Fruit fly (Drosophila melanogaster) whole organism, wandering third instar larva: ENCODE data around the gene Cyp4g15.

ENCODE experiments used
- Abd-B ChIP-seq: fragments of >200 bp; optimal IDR thresholded peaks from 2 replicates; lab custom pipeline; 2017; ENCODE audit warnings: missing biosample characterization, missing genetic modification characterization
- CG32264 ChIP-seq: fragments of 200-800 bp; sonication (Bioruptor generic); optimal IDR thresholded peaks from 2 replicates; lab custom pipeline; 2016; ENCODE audit warnings: missing biosample characterization, missing genetic modification characterization
- CG9705 ChIP-seq: fragments of 200-800 bp; sonication (Bioruptor generic); optimal IDR thresholded peaks from 2 replicates; lab custom pipeline; 2018; ENCODE audit warnings: missing biosample characterization, mild to moderate bottlenecking, missing genetic modification characterization
- CrebA ChIP-seq: fragments of 200-800 bp; sonication (Bioruptor generic); optimal IDR thresholded peaks from 2 replicates; lab custom pipeline; 2016; ENCODE audit warnings: missing biosample characterization, mild to moderate bottlenecking, missing genetic modification characterization, borderline replicate concordance
- Dfd ChIP-seq: fragments of >200 bp; optimal IDR thresholded peaks from 2 replicates; lab custom pipeline; 2017; ENCODE audit warnings: missing biosample characterization, missing genetic modification characterization
- Dif ChIP-seq: fragments of 200-275, 200-300 bp; sonication (Bioruptor generic); optimal IDR thresholded peaks from 2 replicates; lab custom pipeline; 2018; ENCODE audit warnings: missing biosample characterization, missing genetic modification characterization; ENCODE audit not compliant: partially characterized antibody
- GATAd ChIP-seq: sonication (Bioruptor generic); optimal IDR thresholded peaks from 2 replicates; lab custom pipeline; 2016; ENCODE audit warnings: missing biosample characterization, missing genetic modification characterization
- HLH106 ChIP-seq: fragments of 200-800 bp; optimal IDR thresholded peaks from 3 replicates; lab custom pipeline; 2019; ENCODE audit warnings: missing biosample characterization, mild to moderate bottlenecking, missing genetic modification characterization, moderate library complexity
- Hnf4 ChIP-seq: fragments of 200-800 bp; sonication (Bioruptor generic); optimal IDR thresholded peaks from 2 replicates; lab custom pipeline; 2016; ENCODE audit warnings: missing biosample characterization, mild to moderate bottlenecking, missing genetic modification characterization
- Hr83 ChIP-seq: fragments of 200-300 bp; sonication (Bioruptor generic); optimal IDR thresholded peaks from 2 replicates; lab custom pipeline; 2016; ENCODE audit warnings: missing biosample characterization, mild to moderate bottlenecking, missing genetic modification characterization, moderate library complexity; ENCODE audit not compliant: poor library complexity, severe bottlenecking
- Jra ChIP-seq: sonication (Bioruptor generic); optimal IDR thresholded peaks from 2 replicates; lab custom pipeline; 2016; ENCODE audit warnings: missing biosample characterization, missing genetic modification characterization
- Mio ChIP-seq: sonication (Bioruptor generic); optimal IDR thresholded peaks from 2 replicates; lab custom pipeline; 2016; ENCODE audit warnings: missing biosample characterization, missing genetic modification characterization
- Myc ChIP-seq: fragments of >200 bp; optimal IDR thresholded peaks from 2 replicates; lab custom pipeline; 2017
- N ChIP-seq: fragments of >200 bp; optimal IDR thresholded peaks from 2 replicates; lab custom pipeline; 2018; ENCODE audit warnings: missing biosample characterization, missing external identifiers, missing genetic modification characterization
- OdsH ChIP-seq: fragments of 200-800 bp; sonication (Bioruptor generic); optimal IDR thresholded peaks from 2 replicates; lab custom pipeline; 2016; ENCODE audit warnings: missing biosample characterization, mild to moderate bottlenecking, missing genetic modification characterization
- Rel ChIP-seq, 2 experiments: fragments of 200-800 bp; sonication (Bioruptor generic) in 1 of 2; optimal IDR thresholded peaks; 2 replicates in 1 of 2; 3 replicates in 1 of 2; lab custom pipeline; 2016 to 2019; ENCODE audit warnings: mild to moderate bottlenecking in 2 of 2, missing biosample characterization in 2 of 2, missing genetic modification characterization in 2 of 2, moderate library complexity in 1 of 2
- Sp1 ChIP-seq: fragments of 200-800 bp; sonication (Bioruptor generic); optimal IDR thresholded peaks from 3 replicates; lab custom pipeline; 2019; ENCODE audit warnings: missing biosample characterization, mild to moderate bottlenecking, missing genetic modification characterization, moderate library complexity
- Vsx2 ChIP-seq: fragments of 200-300, 225-300 bp; sonication (Bioruptor generic); optimal IDR thresholded peaks from 2 replicates; lab custom pipeline; 2018; ENCODE audit warnings: missing biosample characterization, missing genetic modification characterization; ENCODE audit not compliant: partially characterized antibody
- br ChIP-seq: fragments of 200-800 bp; sonication (Bioruptor generic); optimal IDR thresholded peaks from 2 replicates; lab custom pipeline; 2016; ENCODE audit warnings: missing biosample characterization, missing genetic modification characterization
- brk ChIP-seq: fragments of 200-800 bp; sonication (Bioruptor generic); optimal IDR thresholded peaks from 2 replicates; lab custom pipeline; 2016; ENCODE audit warnings: missing biosample characterization, mild to moderate bottlenecking, missing genetic modification characterization
- dmrt93B ChIP-seq: fragments of 200-800 bp; sonication (Bioruptor generic); optimal IDR thresholded peaks from 2 replicates; lab custom pipeline; 2018; ENCODE audit warnings: missing biosample characterization, mild to moderate bottlenecking, missing genetic modification characterization
- dsf ChIP-seq: sonication (Bioruptor generic); optimal IDR thresholded peaks from 2 replicates; lab custom pipeline; 2016; ENCODE audit warnings: missing biosample characterization, missing genetic modification characterization, borderline replicate concordance
- ey ChIP-seq: fragments of 200-800 bp; sonication (Bioruptor generic); optimal IDR thresholded peaks from 2 replicates; lab custom pipeline; 2016; ENCODE audit warnings: missing biosample characterization, missing genetic modification characterization
- foxo ChIP-seq, 2 experiments: fragments of 200-800 bp; sonication (Bioruptor generic); optimal IDR thresholded peaks; 2 replicates in 1 of 2; 3 replicates in 1 of 2; lab custom pipeline; 2016 to 2017; ENCODE audit warnings: missing biosample characterization in 2 of 2, missing genetic modification characterization in 2 of 2
- fru ChIP-seq: fragments of 200-800 bp; sonication (Bioruptor generic); optimal IDR thresholded peaks from 3 replicates; lab custom pipeline; 2016; ENCODE audit warnings: missing biosample characterization, mild to moderate bottlenecking, missing genetic modification characterization
- h ChIP-seq: fragments of 200-800 bp; sonication (Bioruptor generic); optimal IDR thresholded peaks from 3 replicates; lab custom pipeline; 2016; ENCODE audit warnings: missing biosample characterization, mild to moderate bottlenecking, missing genetic modification characterization
- jim ChIP-seq: fragments of 175-275, 200-325 bp; sonication (Bioruptor generic); optimal IDR thresholded peaks from 2 replicates; lab custom pipeline; 2016; ENCODE audit warnings: missing biosample characterization, mild to moderate bottlenecking, missing genetic modification characterization
- lola ChIP-seq: fragments of >200 bp; optimal IDR thresholded peaks from 2 replicates; lab custom pipeline; 2017; ENCODE audit warnings: missing biosample characterization, missing genetic modification characterization
- pan ChIP-seq: fragments of >200 bp; optimal IDR thresholded peaks from 2 replicates; lab custom pipeline; 2017
- psq ChIP-seq: fragments of 200-800 bp; sonication (Bioruptor generic); optimal IDR thresholded peaks from 3 replicates; lab custom pipeline; 2017; ENCODE audit warnings: missing biosample characterization, mild to moderate bottlenecking, missing genetic modification characterization, moderate library complexity
- rgr ChIP-seq: fragments of 200-800 bp; sonication (Bioruptor generic); optimal IDR thresholded peaks from 3 replicates; lab custom pipeline; 2016; ENCODE audit warnings: missing biosample characterization, mild to moderate bottlenecking, missing genetic modification characterization
- sage ChIP-seq: fragments of 200-800 bp; sonication (Bioruptor generic); optimal IDR thresholded peaks from 2 replicates; lab custom pipeline; 2016; ENCODE audit warnings: missing biosample characterization, mild to moderate bottlenecking, missing genetic modification characterization
- tai ChIP-seq: sonication (Bioruptor generic); optimal IDR thresholded peaks from 2 replicates; lab custom pipeline; 2016; ENCODE audit warnings: missing biosample characterization, missing genetic modification characterization
- usp ChIP-seq: fragments of >200 bp; optimal IDR thresholded peaks from 2 replicates; lab custom pipeline; 2017; ENCODE audit warnings: missing biosample characterization, missing genetic modification characterization
- woc ChIP-seq: sonication (Bioruptor generic); optimal IDR thresholded peaks from 2 replicates; lab custom pipeline; 2016; ENCODE audit warnings: missing biosample characterization, mild to moderate bottlenecking, missing genetic modification characterization

Cyp4g15 gene

dm6 chrX:11495474-11495873 lies 18.6 kb downstream of the Cyp4g15 start:
- TF ChIP-seq lola (GFP tag; lab: Kevin White, UChicago), result no peak
- peak; percentile 18 for TF ChIP-seq rgr (GFP tag; lab: Kevin White, UChicago)
- TF ChIP-seq N, result no peak
- no peak for TF ChIP-seq Myc (lab: Kevin White, UChicago)
- TF ChIP-seq dmrt93B (GFP tag; lab: Kevin White, UChicago), result no peak
- no peak for TF ChIP-seq Dif
- peak; percentile 7 for TF ChIP-seq CrebA (GFP tag; lab: Kevin White, UChicago)
- peak; percentile 13 for TF ChIP-seq sage
- no peak for TF ChIP-seq CG32264 (GFP tag; lab: Kevin White, UChicago)
- no peak for TF ChIP-seq h
- no peak for TF ChIP-seq pan (lab: Kevin White, UChicago)
- no peak for TF ChIP-seq CG9705 (GFP tag; lab: Kevin White, UChicago)
- no peak for TF ChIP-seq Mio (GFP tag; lab: Kevin White, UChicago)
- peak; percentile 43 for TF ChIP-seq Rel (GFP tag; optimal IDR thresholded peaks at IDR 0.05; lab: Kevin White, UChicago)
- peak; percentile 95 for TF ChIP-seq Rel (tag; optimal IDR thresholded peaks at IDR 0.05; lab: Kevin White, UChicago)

- TF ChIP-seq OdsH (GFP tag; lab: Kevin White, UChicago), result no peak
- TF ChIP-seq usp (GFP tag; lab: Kevin White, UChicago), result no peak
- TF ChIP-seq brk (GFP tag; lab: Kevin White, UChicago), result no peak
- no peak for TF ChIP-seq rgr (GFP tag; lab: Kevin White, UChicago)
- TF ChIP-seq Dfd (GFP tag; lab: Kevin White, UChicago), result no peak
- no peak for TF ChIP-seq tai
- TF ChIP-seq Sp1, result no peak
- TF ChIP-seq pan (lab: Kevin White, UChicago), result no peak
- TF ChIP-seq sage, result peak; percentile 14
- TF ChIP-seq Hnf4 (GFP tag; lab: Kevin White, UChicago), result no peak
- TF ChIP-seq foxo (GFP tag; optimal IDR thresholded peaks at IDR 0.05; lab: Kevin White, UChicago), result no peak
- TF ChIP-seq psq (GFP tag; lab: Kevin White, UChicago), result peak; percentile 76
- no peak for TF ChIP-seq lola (GFP tag; lab: Kevin White, UChicago)
- no peak for TF ChIP-seq Dif
- TF ChIP-seq N, result no peak
- peak; percentile 44 for TF ChIP-seq CrebA (GFP tag; lab: Kevin White, UChicago)
- TF ChIP-seq Vsx2, result no peak
- no peak for TF ChIP-seq Rel (GFP tag; optimal IDR thresholded peaks at IDR 0.05; lab: Kevin White, UChicago)
- TF ChIP-seq Rel (tag; optimal IDR thresholded peaks at IDR 0.05; lab: Kevin White, UChicago), result peak; percentile 75
- no peak for TF ChIP-seq ey (GFP tag; lab: Kevin White, UChicago)
- no peak for TF ChIP-seq woc
- no peak for TF ChIP-seq Hr83 (GFP tag; lab: Kevin White, UChicago)
- TF ChIP-seq jim (GFP tag; lab: Kevin White, UChicago), result no peak
These were observed 19.4 kb downstream of the Cyp4g15 start for dm6 chrX:11496257-11496656.

dm6 chrX:11498143-11498542 lies 21.3 kb downstream of the Cyp4g15 start:
- TF ChIP-seq usp (GFP tag; lab: Kevin White, UChicago) (no peak), br (GFP tag; lab: Kevin White, UChicago) (no peak), Jra (GFP tag; lab: Kevin White, UChicago) (no peak), GATAd (GFP tag; lab: Kevin White, UChicago) (no peak), sage (no peak), dsf (no peak), dmrt93B (GFP tag; lab: Kevin White, UChicago) (no peak), ey (GFP tag; lab: Kevin White, UChicago) (no peak), brk (GFP tag; lab: Kevin White, UChicago) (no peak), Hr83 (GFP tag; lab: Kevin White, UChicago) (no peak), Dfd (GFP tag; lab: Kevin White, UChicago) (no peak), fru (GFP tag; lab: Kevin White, UChicago) (no peak), HLH106 (no peak), Dif (no peak), Mio (GFP tag; lab: Kevin White, UChicago) (no peak), Abd-B (no peak), CG32264 (GFP tag; lab: Kevin White, UChicago) (no peak), CrebA (GFP tag; lab: Kevin White, UChicago) (no peak)
